Worm (Caenorhabditis elegans): ENCODE measurements around the gene F45E6.1.

Gene F45E6.1

ce11 chrX:12438266-12438665 is 39.0 kb downstream of the F45E6.1 start:
- TF ChIP-seq lsy-2 (tag; optimal IDR thresholded peaks at IDR 0.05) (no peak), nhr-28 (tag; optimal IDR thresholded peaks at IDR 0.05) (no peak), efl-1 (optimal IDR thresholded peaks at IDR 0.05) (no peak), efl-1 (GFP tag; optimal IDR thresholded peaks at IDR 0.05 in 1 of 2) (peak in 1 of 2 experiments; percentile 55), skn-1 (tag; optimal IDR thresholded peaks at IDR 0.05) (no peak)

ce11 chrX:12436486-12436885 is 40.8 kb downstream of the F45E6.1 start:
- peak; percentile 19 for TF ChIP-seq dsc-1 (tag; optimal IDR thresholded peaks at IDR 0.05)
- no peak for TF ChIP-seq C16A3.4 (tag; optimal IDR thresholded peaks at IDR 0.05)
- no peak for TF ChIP-seq ceh-90 (tag; optimal IDR thresholded peaks at IDR 0.05)
- TF ChIP-seq grh-1 (GFP tag; IDR thresholded peaks at IDR 0.05), result no peak
- TF ChIP-seq nhr-71 (tag; optimal IDR thresholded peaks at IDR 0.05), result no peak

DNA sequence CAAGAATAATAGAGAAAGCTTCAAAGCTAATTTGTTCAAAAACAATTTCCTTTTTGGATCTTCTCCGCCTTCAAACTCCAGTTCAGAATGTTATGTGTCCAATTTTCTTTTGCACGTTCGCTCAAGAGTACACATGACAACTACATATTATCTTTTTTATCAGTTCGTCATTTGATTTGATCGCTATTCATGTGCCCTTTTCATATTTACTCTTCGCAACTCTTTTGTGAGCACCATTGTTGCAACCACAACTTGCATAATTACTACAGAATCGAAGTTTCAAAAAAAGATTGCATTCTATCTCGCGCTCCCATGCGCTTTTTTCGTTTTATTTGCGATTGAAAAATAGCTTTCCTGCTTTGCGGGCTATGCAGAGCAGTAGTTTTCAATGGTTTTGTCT is 42.0 kb downstream of the F45E6.1 start:
- TF ChIP-seq lin-15B (tag; optimal IDR thresholded peaks at IDR 0.05) (no peak), isw-1 (GFP tag; IDR thresholded peaks at IDR 0.05) (no peak), lir-3 (tag; optimal IDR thresholded peaks at IDR 0.05; ENCODE audit: poor library complexity) (no peak), efl-3 (GFP tag; optimal IDR thresholded peaks at IDR 0.05) (no peak), lin-14 (GFP tag; optimal IDR thresholded peaks at IDR 0.05) (no peak), elt-2 (tag; optimal IDR thresholded peaks at IDR 0.05) (peak; percentile 32), lin-35 (GFP tag; optimal IDR thresholded peaks at IDR 0.05) (peak in 1 of 2 experiments; percentile 4), fkh-4 (tag; optimal IDR thresholded peaks at IDR 0.05; ENCODE audit: borderline replicate concordance) (no peak), egl-27 (tag; optimal IDR thresholded peaks at IDR 0.05) (no peak), irx-1 (tag; optimal IDR thresholded peaks at IDR 0.05) (no peak)

DNA sequence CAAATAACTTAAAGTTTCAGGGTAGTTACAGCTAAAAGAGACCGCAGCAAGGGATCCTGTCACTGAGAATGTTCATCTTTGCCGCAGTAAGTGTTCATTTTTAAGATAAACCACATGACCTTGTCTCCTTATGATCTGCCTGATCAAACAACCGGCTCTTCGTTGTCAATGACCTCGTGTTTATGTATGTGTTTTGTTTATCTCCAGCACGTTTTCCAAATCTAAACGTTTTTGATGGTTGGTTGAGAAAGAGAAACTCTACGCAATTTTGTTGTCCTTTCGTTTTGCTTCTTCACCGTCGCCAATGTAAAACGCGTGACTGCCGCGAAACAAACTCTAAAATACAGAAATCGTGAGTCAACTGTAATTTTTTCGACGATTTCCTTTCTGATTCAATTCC is 43.2 kb downstream of the F45E6.1 start, which contains the start of gene tsct-1:
tsct-1 (plus strand) TSS at position 12 of the 400 bp plus-strand sequence.
- TF ChIP-seq hpl-2 (GFP tag; optimal IDR thresholded peaks at IDR 0.05), result no peak
- TF ChIP-seq lin-35 (GFP tag; optimal IDR thresholded peaks at IDR 0.05), result peak in 1 of 2 experiments; percentile 4
- TF ChIP-seq mdl-1 (tag; optimal IDR thresholded peaks at IDR 0.05), result peak in 1 of 2 experiments; percentile 35
- peak; percentile 16; the same call in 1 of the 2 replicates for TF ChIP-seq nhr-19 (GFP tag; conservative IDR thresholded peaks at IDR 0.05)

DNA sequence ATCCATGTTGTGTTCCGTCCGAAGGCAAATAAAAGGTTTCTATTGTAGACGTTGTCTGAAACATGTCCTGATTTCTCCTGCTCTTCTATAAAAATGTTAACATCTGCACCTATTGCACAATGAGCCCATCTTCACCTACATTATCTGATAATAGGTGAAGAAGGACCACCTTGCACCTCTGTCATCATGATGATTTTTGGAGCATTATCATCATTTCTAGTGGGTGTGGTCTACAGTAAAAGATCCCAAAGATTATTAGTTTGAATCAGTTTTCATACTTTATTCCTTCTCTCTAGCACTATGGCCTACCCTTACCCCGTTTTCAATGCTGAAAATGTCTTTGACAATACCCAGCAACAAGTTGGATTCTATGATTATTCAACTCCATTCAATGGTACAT is 46.9 kb downstream of the F45E6.1 start, which contains the start of gene med-1:
med-1 (plus strand) TSS at position 301 of the 400 bp plus-strand sequence.
- TF ChIP-seq nhr-237 (tag; optimal IDR thresholded peaks at IDR 0.05) (no peak), tbx-2 (tag; optimal IDR thresholded peaks at IDR 0.05) (no peak), ces-1 (GFP tag; optimal IDR thresholded peaks at IDR 0.05) (no peak), efl-1 (optimal IDR thresholded peaks at IDR 0.05) (no peak), efl-1 (GFP tag; optimal IDR thresholded peaks at IDR 0.05 in 1 of 2) (peak in 1 of 2 experiments; percentile 40), ceh-63 (GFP tag; optimal IDR thresholded peaks at IDR 0.05) (no peak), ceh-90 (tag; optimal IDR thresholded peaks at IDR 0.05) (no peak)

Data from whole organism, L1 larva.